Worm (Caenorhabditis elegans) whole organism, L1 larva: ENCODE data around the gene nspc-5.
A peak's percentile ranks its signal among the peaks of the same experiment; 100 is the strongest.
"Not testable (repeated sequence)": the region's sequence is repeated elsewhere in the genome, so short reads cannot be mapped to it uniquely, and the experiment has no call there.

ENCODE experiments used
- F16B12.6 ChIP-seq: fragments of 150-350 bp; optimal IDR thresholded peaks from 2 replicates; lab custom pipeline; 2014; ENCODE audit warnings: missing biosample characterization, missing genetic modification characterization
- Y116A8C.19 ChIP-seq: sonication (generic microtip); optimal IDR thresholded peaks from 2 replicates; lab custom pipeline; 2016; ENCODE audit warnings: missing compliant biosample characterization, missing genetic modification characterization, borderline replicate concordance
- aly-2 ChIP-seq: fragments of 150-350 bp; optimal IDR thresholded peaks from 2 replicates; lab custom pipeline; 2014; ENCODE audit warnings: missing biosample characterization, missing genetic modification characterization
- blmp-1 ChIP-seq: fragments of 150-350 bp; optimal IDR thresholded peaks from 2 replicates; lab custom pipeline; 2014; ENCODE audit warnings: missing biosample characterization, missing genetic modification characterization
- ces-1 ChIP-seq: fragments of 150-350 bp; optimal IDR thresholded peaks from 2 replicates; lab custom pipeline; 2014; ENCODE audit warnings: missing biosample characterization, missing genetic modification reagents, missing genetic modification characterization
- dsc-1 ChIP-seq: sonication (generic microtip); optimal IDR thresholded peaks from 2 replicates; lab custom pipeline; 2016; ENCODE audit warnings: mild to moderate bottlenecking, missing genetic modification characterization, missing compliant biosample characterization
- efl-1 ChIP-seq, 4 experiments: fragments of 150-350 bp; optimal IDR thresholded peaks in 3 of 4; peaks in 1 of 4; 1 replicate in 1 of 4; 2 replicates in 3 of 4; lab custom pipeline; 2014; ENCODE audit warnings: missing biosample characterization in 2 of 4, missing genetic modification characterization in 2 of 4, missing genetic modification reagents in 2 of 4
- egl-13 ChIP-seq: sonication (generic microtip); optimal IDR thresholded peaks from 2 replicates; lab custom pipeline; 2016; ENCODE audit warnings: missing genotype, missing genetic modification reagents, missing genetic modification characterization, missing compliant biosample characterization
- elt-2 ChIP-seq: sonication (generic microtip); optimal IDR thresholded peaks from 2 replicates; lab custom pipeline; 2016; ENCODE audit warnings: missing genetic modification characterization, mild to moderate bottlenecking, inconsistent platforms, missing compliant biosample characterization, missing genetic modification reagents
- ets-5 ChIP-seq: fragments of 200-800 bp; sonication (Bioruptor generic); IDR thresholded peaks from 2 replicates; pipeline ENCODE4 v1.3.6; 2022; ENCODE audit warnings: missing genetic modification characterization, missing compliant biosample characterization
- fkh-4 ChIP-seq: sonication (generic microtip); optimal IDR thresholded peaks from 2 replicates; lab custom pipeline; 2016; ENCODE audit warnings: missing compliant biosample characterization, missing genetic modification characterization, borderline replicate concordance
- fkh-8 ChIP-seq: sonication (generic microtip); optimal IDR thresholded peaks from 2 replicates; lab custom pipeline; 2016; ENCODE audit warnings: mild to moderate bottlenecking, missing genetic modification characterization, missing compliant biosample characterization
- grh-1 ChIP-seq: fragments of 200-800 bp; sonication (Bioruptor generic); IDR thresholded peaks from 2 replicates; pipeline ENCODE4 v1.3.6; 2022; ENCODE audit warnings: missing genetic modification reagents, missing genetic modification characterization, missing compliant biosample characterization
- hlh-17 ChIP-seq: fragments of 200-800 bp; sonication (Bioruptor generic); optimal IDR thresholded peaks from 2 replicates; lab custom pipeline; 2018; ENCODE audit warnings: missing genetic modification characterization, mild to moderate bottlenecking, missing compliant biosample characterization, moderate library complexity, borderline replicate concordance
- hpl-2 ChIP-seq: fragments of 150-350 bp; optimal IDR thresholded peaks from 2 replicates; lab custom pipeline; 2014; ENCODE audit warnings: missing biosample characterization, missing genetic modification reagents, missing genetic modification characterization
- jun-1 ChIP-seq: fragments of 150-350 bp; optimal IDR thresholded peaks from 2 replicates; lab custom pipeline; 2014; ENCODE audit warnings: missing biosample characterization, missing genetic modification reagents, missing genetic modification characterization
- lin-13 ChIP-seq: fragments of 150-350 bp; optimal IDR thresholded peaks from 2 replicates; lab custom pipeline; 2014; ENCODE audit warnings: missing biosample characterization, missing genetic modification reagents, missing genetic modification characterization
- lin-14 ChIP-seq: fragments of 200-800 bp; sonication (Bioruptor generic); optimal IDR thresholded peaks from 2 replicates; lab custom pipeline; 2018; ENCODE audit warnings: mild to moderate bottlenecking, missing genetic modification characterization, moderate library complexity, missing compliant biosample characterization
- lin-35 ChIP-seq, 2 experiments: fragments of 150-350 bp; optimal IDR thresholded peaks; 2 replicates each; lab custom pipeline; 2014; ENCODE audit warnings: missing biosample characterization in 2 of 2, missing genetic modification characterization in 2 of 2, missing genetic modification reagents in 2 of 2
- lsy-2 ChIP-seq, 2 experiments: fragments of 150-350 bp; optimal IDR thresholded peaks; 2 replicates each; lab custom pipeline; 2014; ENCODE audit warnings: missing biosample characterization in 2 of 2, missing genetic modification characterization in 2 of 2
- nhr-20 ChIP-seq: sonication (generic microtip); optimal IDR thresholded peaks from 2 replicates; lab custom pipeline; 2016; ENCODE audit warnings: mild to moderate bottlenecking, missing genetic modification characterization, missing compliant biosample characterization
- nhr-28 ChIP-seq: fragments of 150-350 bp; optimal IDR thresholded peaks from 2 replicates; lab custom pipeline; 2014; ENCODE audit warnings: missing biosample characterization, missing genetic modification characterization
- nhr-47 ChIP-seq: sonication (generic microtip); optimal IDR thresholded peaks from 2 replicates; lab custom pipeline; 2016; ENCODE audit warnings: mild to moderate bottlenecking, missing genetic modification characterization, moderate library complexity, missing compliant biosample characterization
- nhr-71 ChIP-seq: sonication (generic microtip); optimal IDR thresholded peaks from 2 replicates; lab custom pipeline; 2016; ENCODE audit warnings: mild to moderate bottlenecking, missing genetic modification characterization, moderate library complexity, missing compliant biosample characterization
- nhr-77 ChIP-seq: fragments of 150-350 bp; optimal IDR thresholded peaks from 2 replicates; lab custom pipeline; 2014; ENCODE audit warnings: missing biosample characterization, missing genetic modification characterization
- nhr-90 ChIP-seq: sonication (generic microtip); optimal IDR thresholded peaks from 2 replicates; lab custom pipeline; 2016; ENCODE audit warnings: mild to moderate bottlenecking, missing genetic modification characterization, missing compliant biosample characterization; ENCODE audit not compliant: poor library complexity
- pqm-1 ChIP-seq: sonication (generic microtip); optimal IDR thresholded peaks from 3 replicates; lab custom pipeline; 2017; ENCODE audit warnings: missing biosample characterization, missing genetic modification characterization
- rnt-1 ChIP-seq: sonication (generic microtip); optimal IDR thresholded peaks from 2 replicates; lab custom pipeline; 2016; ENCODE audit warnings: mild to moderate bottlenecking, missing genetic modification characterization, moderate library complexity, missing compliant biosample characterization
- snu-23 ChIP-seq: sonication (generic microtip); optimal IDR thresholded peaks from 2 replicates; lab custom pipeline; 2016; ENCODE audit warnings: missing genetic modification characterization, missing compliant biosample characterization
- sox-4 ChIP-seq: sonication (generic microtip); optimal IDR thresholded peaks from 2 replicates; lab custom pipeline; 2016; ENCODE audit warnings: missing genetic modification characterization, missing compliant biosample characterization
- sptf-1 ChIP-seq: fragments of 150-350 bp; optimal IDR thresholded peaks from 2 replicates; lab custom pipeline; 2014; ENCODE audit warnings: missing biosample characterization, missing genetic modification characterization
- tbx-2 ChIP-seq: sonication (generic microtip); optimal IDR thresholded peaks from 2 replicates; lab custom pipeline; 2016; ENCODE audit warnings: missing genetic modification characterization, missing compliant biosample characterization
- xbp-1 ChIP-seq: sonication (generic microtip); optimal IDR thresholded peaks from 2 replicates; lab custom pipeline; 2016; ENCODE audit warnings: missing genetic modification characterization, missing compliant biosample characterization
- zip-4 ChIP-seq: fragments of 200-800 bp; sonication (Bioruptor generic); optimal IDR thresholded peaks from 2 replicates; lab custom pipeline; 2018; ENCODE audit warnings: mild to moderate bottlenecking, missing genetic modification characterization, moderate library complexity, missing compliant biosample characterization

nspc-5 gene

DNA sequence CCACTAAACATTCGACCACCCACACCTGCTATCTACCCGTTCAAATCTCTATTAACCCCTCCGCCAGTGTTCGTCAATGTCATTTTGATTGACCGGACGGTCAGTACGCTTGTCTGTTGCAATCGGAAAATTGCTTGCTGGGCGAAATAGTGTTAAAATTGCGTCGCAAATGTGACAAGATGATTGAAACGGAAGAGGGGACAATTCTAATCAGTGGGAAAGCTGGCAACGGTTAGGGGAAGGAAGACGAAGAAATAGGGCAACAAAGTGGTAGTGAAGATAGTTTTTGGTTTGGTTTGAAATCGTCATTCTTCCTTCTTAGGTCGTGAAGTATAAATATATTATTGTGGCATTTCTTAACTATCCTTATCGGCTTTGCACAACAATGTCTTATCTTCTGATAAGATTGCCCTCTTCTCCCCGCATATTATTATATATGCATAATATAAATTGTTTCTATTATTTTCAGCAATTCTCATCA, 29.9 kb downstream of the nspc-5 start:
- TF ChIP-seq efl-1 (optimal IDR thresholded peaks at IDR 0.05; lab: Kevin White, UChicago) (no peak), efl-1 (GFP tag; optimal IDR thresholded peaks at IDR 0.05 in 1 of 2; lab: Kevin White, UChicago) (peak in 1 of 2 experiments; percentile 4), elt-2 (tag; lab: Kevin White, UChicago) (peak; percentile 86), blmp-1 (tag; lab: Kevin White, UChicago) (peak; percentile 30), hlh-17 (GFP tag; lab: Kevin White, UChicago) (no peak)

DNA sequence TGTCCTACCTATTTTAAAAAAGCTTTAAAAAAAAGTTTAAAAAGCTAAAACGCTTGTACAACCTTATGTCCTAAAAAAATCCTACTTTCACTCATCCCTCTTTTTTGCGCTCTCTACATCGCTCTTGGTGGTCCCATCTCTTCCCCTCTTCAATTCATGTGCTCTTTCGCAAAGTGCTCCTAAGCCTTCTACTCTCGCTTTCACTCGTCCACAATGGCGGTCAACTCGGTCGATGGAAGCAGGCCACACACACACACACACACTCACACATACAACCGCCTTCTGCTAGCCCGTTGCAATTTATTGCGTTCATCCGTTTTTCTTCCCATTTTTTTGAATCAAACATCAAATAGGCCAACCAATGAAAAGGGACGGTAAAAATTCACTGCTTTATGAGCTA, 30.6 kb downstream of the nspc-5 start:
- TF ChIP-seq efl-1 (optimal IDR thresholded peaks at IDR 0.05; lab: Kevin White, UChicago) = no peak
- TF ChIP-seq efl-1 (GFP tag; optimal IDR thresholded peaks at IDR 0.05 in 1 of 2; lab: Kevin White, UChicago) = peak in 1 of 2 experiments; percentile 88
- TF ChIP-seq nhr-71 (tag; lab: Kevin White, UChicago) = peak; percentile 19
- TF ChIP-seq hlh-17 (GFP tag; lab: Kevin White, UChicago) = no peak
- TF ChIP-seq snu-23 (GFP tag; lab: Kevin White, UChicago) = peak; percentile 14
- no peak for TF ChIP-seq hpl-2 (GFP tag; lab: Kevin White, UChicago)
- TF ChIP-seq lin-14 (GFP tag; lab: Kevin White, UChicago) = peak; percentile 59
- peak; percentile 5 for TF ChIP-seq nhr-47 (tag; lab: Kevin White, UChicago)
- no peak for TF ChIP-seq zip-4 (GFP tag; lab: Kevin White, UChicago)
- TF ChIP-seq nhr-28 = no peak
- no peak for TF ChIP-seq aly-2 (tag; lab: Kevin White, UChicago)
- TF ChIP-seq lsy-2 (tag; optimal IDR thresholded peaks at IDR 0.05; lab: Kevin White, UChicago) = no peak
- peak; percentile 43 for TF ChIP-seq rnt-1 (tag; lab: Kevin White, UChicago)
- no peak for TF ChIP-seq nhr-77
- peak; percentile 5 for TF ChIP-seq dsc-1 (tag; lab: Kevin White, UChicago)
- TF ChIP-seq blmp-1 (tag; lab: Kevin White, UChicago) = peak; percentile 10

DNA sequence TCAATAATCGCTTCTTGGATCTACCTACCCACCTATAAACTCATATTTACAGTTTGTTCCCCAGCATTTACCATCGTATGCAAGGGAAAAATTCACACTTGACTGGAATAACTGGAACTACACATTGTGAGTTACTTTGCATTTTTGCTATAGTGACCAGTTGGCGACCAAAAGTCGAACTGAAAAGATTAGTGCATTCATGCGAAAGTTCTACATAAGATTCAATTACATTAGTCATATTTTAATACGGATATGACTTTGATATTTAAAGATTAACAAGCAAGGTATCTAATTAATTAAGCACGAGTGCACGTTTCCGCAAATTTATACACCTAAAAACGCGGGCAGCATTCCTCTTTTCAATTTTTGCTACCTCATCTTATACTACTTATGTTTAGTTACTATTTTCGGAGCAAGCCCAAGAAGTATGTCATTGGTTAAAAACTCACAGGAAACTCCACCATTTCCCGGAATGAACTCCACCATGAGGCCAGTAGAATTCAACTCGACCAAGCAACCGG, 32.5 kb downstream of the nspc-5 start, which contains the start of gene jmjd-3.1:
Gene jmjd-3.1 (plus strand): TSS at position 51 of the 521 bp plus-strand sequence.
- TF ChIP-seq nhr-47 (tag; lab: Kevin White, UChicago) (peak; percentile 38), fkh-4 (no peak), dsc-1 (tag; lab: Kevin White, UChicago) (peak; percentile 89), nhr-71 (tag; lab: Kevin White, UChicago) (peak; percentile 16), sox-4 (tag; lab: Kevin White, UChicago) (peak; percentile 6), sptf-1 (tag; lab: Kevin White, UChicago) (no peak), fkh-8 (tag; lab: Kevin White, UChicago) (peak; percentile 7)

DNA sequence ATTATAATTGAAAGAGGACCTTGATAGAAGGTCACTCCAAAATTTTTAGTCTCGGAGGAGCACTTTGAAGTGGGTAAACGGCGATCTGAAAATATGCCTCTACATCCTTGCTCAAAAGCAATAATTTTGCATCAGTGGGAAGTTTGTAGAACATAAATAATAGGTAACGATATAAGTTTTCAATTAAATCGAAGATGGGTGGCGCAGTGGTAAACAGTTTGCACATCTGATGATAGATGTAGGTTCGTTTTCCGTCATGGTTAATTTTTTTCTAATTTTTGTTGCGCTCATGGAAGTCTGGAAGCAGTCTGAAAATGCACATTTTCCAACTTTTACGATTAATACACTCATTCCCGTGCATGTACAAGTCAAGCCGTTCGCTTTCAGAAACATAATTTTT, 39.3 kb downstream of the nspc-5 start:
- not testable (repeated sequence) for TF ChIP-seq efl-1 (optimal IDR thresholded peaks at IDR 0.05; lab: Kevin White, UChicago)
- peak in 1 of 2 experiments; percentile 5 for TF ChIP-seq efl-1 (GFP tag; optimal IDR thresholded peaks at IDR 0.05 in 1 of 2; lab: Kevin White, UChicago)
- TF ChIP-seq, all 84 proteins: peak for 1; not testable (repeated sequence) for 83

DNA sequence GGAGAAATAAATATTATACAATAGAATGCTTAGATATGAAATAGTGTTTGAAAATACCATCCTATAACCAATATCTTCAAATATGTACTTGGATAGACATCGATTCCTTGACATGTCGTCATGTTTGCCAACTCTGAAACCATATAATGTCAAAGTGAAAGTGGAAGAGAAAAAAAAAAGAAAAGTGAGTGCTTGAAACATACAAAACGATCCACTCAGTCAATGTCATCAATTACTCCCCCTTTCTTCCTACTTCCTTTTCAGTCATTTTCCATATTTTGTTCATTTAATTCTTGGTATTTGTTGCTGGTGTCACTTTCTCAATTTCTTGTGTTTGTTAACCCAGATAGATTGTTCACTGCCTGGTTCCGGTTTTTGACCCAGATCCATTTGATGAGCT, 41.7 kb downstream of the nspc-5 start, which contains the start of gene F18E9.4:
Gene F18E9.4 (plus strand): TSS at position 301 of the 400 bp plus-strand sequence.
- TF ChIP-seq ets-5 = no peak
- TF ChIP-seq lin-14 (GFP tag; lab: Kevin White, UChicago) = no peak
- TF ChIP-seq nhr-47 (tag; lab: Kevin White, UChicago) = no peak
- no peak for TF ChIP-seq jun-1 (tag; lab: Kevin White, UChicago)
- no peak for TF ChIP-seq egl-13 (tag; lab: Kevin White, UChicago)
- TF ChIP-seq grh-1 (GFP tag; lab: Robert Waterston, UW) = no peak
- no peak for TF ChIP-seq nhr-71 (tag; lab: Kevin White, UChicago)
- TF ChIP-seq nhr-90 (tag; lab: Kevin White, UChicago) = no peak
- no peak for TF ChIP-seq lin-35 (GFP tag; optimal IDR thresholded peaks at IDR 0.05; lab: Kevin White, UChicago)

ce11 chrX:8581447-8581846, 42.9 kb downstream of the nspc-5 start, which contains the start of gene F18E9.8:
Gene F18E9.8 (minus strand): TSS chrX:8581547.
- TF ChIP-seq sox-4 (tag; lab: Kevin White, UChicago) = no peak
- no peak for TF ChIP-seq tbx-2
- no peak for TF ChIP-seq nhr-90 (tag; lab: Kevin White, UChicago)
- TF ChIP-seq lin-13 (GFP tag; lab: Kevin White, UChicago) = no peak
- no peak for TF ChIP-seq ces-1 (GFP tag; lab: Kevin White, UChicago)
- no peak for TF ChIP-seq Y116A8C.19 (tag; lab: Kevin White, UChicago)
- no peak for TF ChIP-seq nhr-20 (tag; lab: Kevin White, UChicago)
- no peak for TF ChIP-seq F16B12.6
- no peak for TF ChIP-seq ets-5
- TF ChIP-seq jun-1 (tag; lab: Kevin White, UChicago) = no peak
- no peak for TF ChIP-seq pqm-1 (tag; lab: Kevin White, UChicago)
- TF ChIP-seq snu-23 (GFP tag; lab: Kevin White, UChicago) = no peak
- TF ChIP-seq xbp-1 (tag; lab: Kevin White, UChicago) = no peak
